Fruit fly (Drosophila melanogaster) whole organism, embryonic: ENCODE data around the gene CG4730.

Experiments used
- Abd-B ChIP-seq: fragments of 200-800 bp; sonication (Bioruptor generic); optimal IDR thresholded peaks from 2 replicates; lab custom pipeline; 2018; ENCODE audit warnings: missing biosample characterization, mild to moderate bottlenecking, missing genetic modification characterization, moderate library complexity
- Ada2b ChIP-seq: fragments of 200-800 bp; sonication (Bioruptor generic); IDR thresholded peaks from 2 replicates; pipeline ENCODE4 v1.3.6; 2022; ENCODE audit warnings: missing biosample characterization, missing genetic modification characterization
- Bgb ChIP-seq: fragments of 200-800 bp; sonication (Bioruptor generic); IDR thresholded peaks from 2 replicates; pipeline ENCODE4 v1.3.6; 2022; ENCODE audit warnings: missing biosample characterization, missing genetic modification characterization; ENCODE audit not compliant: partially characterized antibody
- CG10267 ChIP-seq: fragments of 200-800 bp; sonication (Bioruptor generic); optimal IDR thresholded peaks from 2 replicates; lab custom pipeline; 2018; ENCODE audit warnings: missing biosample characterization, mild to moderate bottlenecking, missing genetic modification characterization, moderate library complexity
- CG10979 ChIP-seq: fragments of 200-800 bp; sonication (Bioruptor generic); optimal IDR thresholded peaks from 2 replicates; lab custom pipeline; 2018; ENCODE audit warnings: missing biosample characterization, mild to moderate bottlenecking, missing genetic modification characterization, moderate library complexity
- CG12659 ChIP-seq: fragments of 200-800 bp; sonication (Bioruptor generic); optimal IDR thresholded peaks from 3 replicates; lab custom pipeline; 2017; ENCODE audit warnings: mild to moderate bottlenecking, missing biosample characterization, missing genetic modification reagents, missing genetic modification characterization
- CG13287 ChIP-seq: fragments of 200-800 bp; sonication (Bioruptor generic); IDR thresholded peaks from 2 replicates; pipeline ENCODE4 v1.3.6; 2022; ENCODE audit warnings: missing biosample characterization, missing genetic modification characterization; ENCODE audit not compliant: partially characterized antibody
- CG13624 ChIP-seq: fragments of 200-800 bp; sonication (Bioruptor generic); optimal IDR thresholded peaks from 2 replicates; lab custom pipeline; 2016; ENCODE audit warnings: missing biosample characterization, missing genetic modification characterization
- CG1603 ChIP-seq: fragments of 200-800 bp; sonication (Bioruptor generic); optimal IDR thresholded peaks from 2 replicates; lab custom pipeline; 2019; ENCODE audit warnings: missing biosample characterization, mild to moderate bottlenecking, missing genetic modification characterization, moderate library complexity
- CG17186 ChIP-seq: fragments of 200-800 bp; sonication (Bioruptor generic); optimal IDR thresholded peaks from 3 replicates; lab custom pipeline; 2017; ENCODE audit warnings: missing biosample characterization, missing genetic modification reagents, missing genetic modification characterization
- CG2120 ChIP-seq: fragments of 200-800 bp; sonication (Bioruptor generic); optimal IDR thresholded peaks from 3 replicates; lab custom pipeline; 2016; ENCODE audit warnings: missing biosample characterization, missing genetic modification characterization
- CG2202 ChIP-seq: fragments of 200-800 bp; sonication (Bioruptor generic); optimal IDR thresholded peaks from 2 replicates; lab custom pipeline; 2018; ENCODE audit warnings: missing biosample characterization, mild to moderate bottlenecking, missing genetic modification characterization
- CG3065 ChIP-seq: fragments of 200-800 bp; sonication (Bioruptor generic); optimal IDR thresholded peaks from 2 replicates; lab custom pipeline; 2016; ENCODE audit warnings: missing biosample characterization, missing genetic modification characterization
- CG32532 ChIP-seq: fragments of 200-800 bp; sonication (Bioruptor generic); IDR thresholded peaks from 2 replicates; pipeline ENCODE4 v1.3.6; 2022; ENCODE audit warnings: missing biosample characterization, missing genetic modification characterization
- CG32767 ChIP-seq: fragments of 200-800 bp; sonication (Bioruptor generic); IDR thresholded peaks from 2 replicates; pipeline ENCODE4 v1.3.6; 2022; ENCODE audit warnings: missing biosample characterization, missing genetic modification characterization
- CG4360 ChIP-seq: fragments of 200-800 bp; sonication (Bioruptor generic); IDR thresholded peaks from 2 replicates; pipeline ENCODE4 v1.3.6; 2022; ENCODE audit warnings: missing biosample characterization, missing genetic modification characterization
- CG4404 ChIP-seq: fragments of 200-800 bp; sonication (Bioruptor generic); IDR thresholded peaks from 2 replicates; pipeline ENCODE4 v1.3.6; 2022; ENCODE audit warnings: missing biosample characterization, missing genetic modification characterization
- CG5245 ChIP-seq: fragments of 200-800 bp; sonication (Bioruptor generic); optimal IDR thresholded peaks from 3 replicates; lab custom pipeline; 2016; ENCODE audit warnings: missing biosample characterization, missing genetic modification characterization
- CG7987 ChIP-seq: fragments of 200-800 bp; sonication (Bioruptor generic); optimal IDR thresholded peaks from 2 replicates; lab custom pipeline; 2018; ENCODE audit warnings: missing biosample characterization, mild to moderate bottlenecking, missing genetic modification characterization, moderate library complexity
- Chrac-16 ChIP-seq: fragments of 200-800 bp; sonication (Bioruptor generic); optimal IDR thresholded peaks from 3 replicates; lab custom pipeline; 2016; ENCODE audit warnings: missing biosample characterization, missing genetic modification characterization
- CkIIα-i1 ChIP-seq: fragments of 200-800 bp; sonication (Bioruptor generic); IDR thresholded peaks from 2 replicates; pipeline ENCODE4 v1.3.6; 2022; ENCODE audit warnings: missing biosample characterization, missing genetic modification characterization
- Dll ChIP-seq: fragments of 200-800 bp; sonication (Bioruptor generic); IDR thresholded peaks from 4 replicates; pipeline ENCODE4 v1.3.6; 2022; ENCODE audit warnings: missing biosample characterization, missing genetic modification characterization; ENCODE audit not compliant: partially characterized antibody
- Dp ChIP-seq: fragments of 200-800 bp; sonication (Bioruptor generic); optimal IDR thresholded peaks from 2 replicates; lab custom pipeline; 2018; ENCODE audit warnings: missing biosample characterization, mild to moderate bottlenecking, missing genetic modification characterization, moderate library complexity
- Dref ChIP-seq: fragments of 200-800 bp; sonication (Bioruptor generic); IDR thresholded peaks from 2 replicates; pipeline ENCODE4 v1.3.6; 2022; ENCODE audit warnings: missing biosample characterization, missing genetic modification characterization
- E2f2 ChIP-seq: fragments of 200-800 bp; sonication (Bioruptor generic); IDR thresholded peaks from 2 replicates; pipeline ENCODE4 v1.3.6; 2022; ENCODE audit warnings: missing biosample characterization, missing genetic modification characterization
- Ets97D ChIP-seq: fragments of 200-800 bp; sonication (Bioruptor generic); optimal IDR thresholded peaks from 3 replicates; lab custom pipeline; 2016; ENCODE audit warnings: missing biosample characterization, missing genetic modification characterization
- Hr39 ChIP-seq: fragments of >200 bp; optimal IDR thresholded peaks from 2 replicates; lab custom pipeline; 2017
- Med ChIP-seq: fragments of 200-800 bp; sonication (Bioruptor generic); peaks from one replicate; lab custom pipeline; 2016; ENCODE audit warnings: missing biosample characterization, missing genetic modification characterization, mild to moderate bottlenecking, inconsistent platforms, moderate library complexity
- NK7.1 ChIP-seq: fragments of 200-800 bp; sonication (Bioruptor generic); optimal IDR thresholded peaks from 3 replicates; lab custom pipeline; 2016; ENCODE audit warnings: missing biosample characterization, missing genetic modification characterization
- Ptx1 ChIP-seq: fragments of 200-800 bp; sonication (Bioruptor generic); IDR thresholded peaks from 2 replicates; pipeline ENCODE4 v1.3.6; 2022; ENCODE audit warnings: missing biosample characterization, missing genetic modification characterization
- Sin3A ChIP-seq: fragments of >200 bp; optimal IDR thresholded peaks from 2 replicates; lab custom pipeline; 2018
- Sry-β ChIP-seq: fragments of 200-800 bp; sonication (Bioruptor generic); optimal IDR thresholded peaks from 2 replicates; lab custom pipeline; 2018; ENCODE audit warnings: missing biosample characterization, mild to moderate bottlenecking, missing genetic modification characterization, moderate library complexity
- Sry-δ ChIP-seq: fragments of 200-800 bp; sonication (Bioruptor generic); optimal IDR thresholded peaks from 2 replicates; lab custom pipeline; 2016; ENCODE audit warnings: missing biosample characterization, missing genetic modification characterization
- chinmo ChIP-seq: fragments of 200-800 bp; sonication (Bioruptor generic); IDR thresholded peaks from 4 replicates; pipeline ENCODE4 v1.3.6; 2022; ENCODE audit warnings: missing biosample characterization, missing genetic modification characterization; ENCODE audit not compliant: partially characterized antibody
- crp ChIP-seq, 2 experiments: fragments of 200-800 bp; sonication (Bioruptor generic); optimal IDR thresholded peaks; 2 replicates in 1 of 2; 3 replicates in 1 of 2; lab custom pipeline; 2017; ENCODE audit warnings: missing biosample characterization in 2 of 2, missing genetic modification characterization in 2 of 2, mild to moderate bottlenecking in 1 of 2, moderate library complexity in 1 of 2
- eve ChIP-seq, 2 experiments: fragments of >200 bp; optimal IDR thresholded peaks; 2 replicates each; lab custom pipeline; 2017; ENCODE audit warnings: missing biosample characterization in 2 of 2, missing genetic modification characterization in 2 of 2
- ewg ChIP-seq: fragments of 200-800 bp; sonication (Bioruptor generic); optimal IDR thresholded peaks from 3 replicates; lab custom pipeline; 2017; ENCODE audit warnings: mild to moderate bottlenecking, missing biosample characterization, missing genetic modification reagents, missing genetic modification characterization
- gfzf ChIP-seq: fragments of 200-800 bp; sonication (Bioruptor generic); optimal IDR thresholded peaks from 2 replicates; lab custom pipeline; 2016; ENCODE audit warnings: missing biosample characterization, mild to moderate bottlenecking, missing genetic modification characterization, moderate library complexity
- insv ChIP-seq, 2 experiments: fragments of 200-800 bp; sonication (Bioruptor generic); optimal IDR thresholded peaks; 3 replicates each; lab custom pipeline; 2016 to 2018; ENCODE audit warnings: missing biosample characterization in 2 of 2, missing genetic modification characterization in 2 of 2
- jigr1 ChIP-seq: fragments of 200-800 bp; sonication (Bioruptor generic); IDR thresholded peaks from 3 replicates; pipeline ENCODE4 v1.3.6; 2022; ENCODE audit warnings: missing biosample characterization, missing genetic modification characterization
- knrl ChIP-seq: fragments of 200-800 bp; sonication (Bioruptor generic); IDR thresholded peaks from 3 replicates; pipeline ENCODE4 v1.3.6; 2022; ENCODE audit warnings: missing biosample characterization, missing genetic modification characterization; ENCODE audit not compliant: partially characterized antibody
- phol ChIP-seq: fragments of 200-800 bp; sonication (Bioruptor generic); optimal IDR thresholded peaks from 3 replicates; lab custom pipeline; 2018; ENCODE audit warnings: missing biosample characterization, mild to moderate bottlenecking, missing genetic modification characterization, moderate library complexity
- pzg ChIP-seq: fragments of 200-800 bp; sonication (Bioruptor generic); optimal IDR thresholded peaks from 3 replicates; lab custom pipeline; 2018; ENCODE audit warnings: missing biosample characterization, mild to moderate bottlenecking, missing genetic modification characterization, moderate library complexity
- row ChIP-seq: fragments of 200-800 bp; sonication (Bioruptor generic); IDR thresholded peaks from 3 replicates; pipeline ENCODE4 v1.3.6; 2022; ENCODE audit warnings: missing biosample characterization, missing genetic modification characterization
- slp2 ChIP-seq: fragments of 200-800 bp; sonication (Bioruptor generic); optimal IDR thresholded peaks from 2 replicates; lab custom pipeline; 2016; ENCODE audit warnings: missing biosample characterization, missing genetic modification characterization
- sr ChIP-seq: fragments of 200-800 bp; sonication (Bioruptor generic); IDR thresholded peaks from 3 replicates; pipeline ENCODE4 v1.3.6; 2022; ENCODE audit warnings: missing biosample characterization, missing genetic modification characterization
- stwl ChIP-seq: fragments of 200-800 bp; sonication (Bioruptor generic); optimal IDR thresholded peaks from 3 replicates; lab custom pipeline; 2018; ENCODE audit warnings: missing biosample characterization, mild to moderate bottlenecking, missing genetic modification characterization, moderate library complexity
- trem ChIP-seq: fragments of 200-800 bp; optimal IDR thresholded peaks from 3 replicates; lab custom pipeline; 2019; ENCODE audit warnings: missing biosample characterization, mild to moderate bottlenecking, missing genetic modification characterization, moderate library complexity
- vvl ChIP-seq: fragments of 200-800 bp; sonication (Bioruptor generic); IDR thresholded peaks from 2 replicates; pipeline ENCODE4 v1.3.6; 2022; ENCODE audit warnings: missing biosample characterization, missing genetic modification characterization
- wor ChIP-seq: fragments of 200-800 bp; sonication (Bioruptor generic); IDR thresholded peaks from 2 replicates; pipeline ENCODE4 v1.3.6; 2022; ENCODE audit warnings: missing biosample characterization, missing genetic modification characterization

CG4730 gene

dm6 chr3R:25678489-25679082 is at the start of gene CG4730, which contains the start of gene CG5039:
Gene CG4730 (minus strand): TSS chr3R:25678682.
Gene CG5039 (plus strand): TSS chr3R:25678683.
- TF ChIP-seq slp2 (GFP tag; lab: Kevin White, UChicago) = no peak
- TF ChIP-seq row (GFP tag; lab: Robert Waterston, UW) = peak; percentile 17; the same call in 1 of the 3 replicates
- TF ChIP-seq E2f2 = peak; percentile 78
- TF ChIP-seq stwl (tag; lab: Kevin White, UChicago) = peak; percentile 3
- TF ChIP-seq CG32767 = no peak
- 0 out of 3 replicates have a peak, but pooled peaks have one; percentile 16 for TF ChIP-seq knrl
- TF ChIP-seq vvl (GFP tag; lab: Robert Waterston, UW) = 0 out of 2 replicates have a peak, but pooled peaks have one; percentile 33
- TF ChIP-seq NK7.1 = no peak
- TF ChIP-seq gfzf (GFP tag; lab: Kevin White, UChicago) = peak; percentile 31
- 0 out of 4 replicates have a peak, but pooled peaks have one; percentile 10 for TF ChIP-seq chinmo (GFP tag; lab: Robert Waterston, UW)
- peak; percentile 37 for TF ChIP-seq CG17186 (GFP tag; lab: Kevin White, UChicago)
- TF ChIP-seq CkIIα-i1 (GFP tag; lab: Robert Waterston, UW) = no peak
- TF ChIP-seq CG3065 (GFP tag; lab: Kevin White, UChicago) = no peak
- peak in 1 of 2 experiments; percentile 41 for TF ChIP-seq crp (GFP tag; optimal IDR thresholded peaks at IDR 0.05; lab: Kevin White, UChicago)
- TF ChIP-seq CG13624 (GFP tag; lab: Kevin White, UChicago) = peak; percentile 7
- TF ChIP-seq CG2202 (tag; lab: Kevin White, UChicago) = no peak
- peak; percentile 2 for TF ChIP-seq Sry-β (GFP tag; lab: Kevin White, UChicago)
- peak; percentile 28; the same call in 1 of the 2 replicates for TF ChIP-seq CG13287 (GFP tag; lab: Robert Waterston, UW)
- no peak for TF ChIP-seq ewg
- no peak for TF ChIP-seq CG32532 (GFP tag; lab: Robert Waterston, UW)
- TF ChIP-seq Abd-B = peak; percentile 65
- peak; percentile 24 for TF ChIP-seq Sin3A (lab: Kevin White, UChicago)
- no peak for TF ChIP-seq CG12659 (GFP tag; lab: Kevin White, UChicago)
- peak; percentile 45 for TF ChIP-seq Ets97D (GFP tag; lab: Kevin White, UChicago)
- TF ChIP-seq trem (tag; lab: Kevin White, UChicago) = peak; percentile 21
- TF ChIP-seq Dref (GFP tag; lab: Robert Waterston, UW) = no peak
- TF ChIP-seq phol (tag; lab: Kevin White, UChicago) = peak; percentile 37
- no peak for TF ChIP-seq Hr39 (lab: Kevin White, UChicago)
- TF ChIP-seq CG10979 (tag; lab: Kevin White, UChicago) = no peak
- peak; percentile 62 for TF ChIP-seq Dp (GFP tag; lab: Kevin White, UChicago)
- peak; percentile 74 for TF ChIP-seq pzg (GFP tag; lab: Kevin White, UChicago)
- TF ChIP-seq Ada2b (GFP tag; lab: Robert Waterston, UW) = no peak
- TF ChIP-seq CG5245 (GFP tag; lab: Kevin White, UChicago) = no peak
- TF ChIP-seq Med (GFP tag; lab: Kevin White, UChicago) = peak; percentile 5
- TF ChIP-seq CG4404 (GFP tag; lab: Robert Waterston, UW) = no peak
- peak; percentile 31; the same call in 1 of the 2 replicates for TF ChIP-seq Bgb (GFP tag; lab: Robert Waterston, UW)
- TF ChIP-seq CG4360 (GFP tag; lab: Robert Waterston, UW) = 0 out of 2 replicates have a peak, but pooled peaks have one; percentile 35
- no peak for TF ChIP-seq insv (GFP tag; optimal IDR thresholded peaks at IDR 0.05; lab: Kevin White, UChicago)
- TF ChIP-seq eve (GFP tag; optimal IDR thresholded peaks at IDR 0.05; lab: Kevin White, UChicago) = no peak
- TF ChIP-seq CG7987 = peak; percentile 5
- TF ChIP-seq sr = 0 out of 3 replicates have a peak, but pooled peaks have one; percentile 6
- TF ChIP-seq CG10267 (tag; lab: Kevin White, UChicago) = peak; percentile 2
- TF ChIP-seq wor = no peak
- no peak for TF ChIP-seq CG2120 (GFP tag; lab: Kevin White, UChicago)
- TF ChIP-seq Dll (GFP tag; lab: Robert Waterston, UW) = 0 out of 4 replicates have a peak, but pooled peaks have one; percentile 11
- TF ChIP-seq CG1603 = no peak
- TF ChIP-seq Sry-δ (GFP tag; lab: Kevin White, UChicago) = peak; percentile 25
- TF ChIP-seq Ptx1 (GFP tag; lab: Robert Waterston, UW) = no peak
- TF ChIP-seq Chrac-16 (GFP tag; lab: Kevin White, UChicago) = no peak
- no peak for TF ChIP-seq jigr1
